Worm (Caenorhabditis elegans): ENCODE results near the gene sdz-6.
A peak's percentile ranks its signal among the peaks of the same experiment; 100 is the strongest.

Gene sdz-6

ce11 chrV:19329263-19329662 is 8.8 kb downstream of the sdz-6 start, which contains the start of gene fbxb-65:
TSS of gene fbxb-65 (plus strand) at chrV:19329563.
- TF ChIP-seq hlh-4 (tag; optimal IDR thresholded peaks at IDR 0.05) (peak; percentile 61), C34B4.2 (tag; optimal IDR thresholded peaks at IDR 0.05) (no peak)

- TF ChIP-seq sox-4 (tag; optimal IDR thresholded peaks at IDR 0.05) (no peak), nhr-90 (tag; optimal IDR thresholded peaks at IDR 0.05; ENCODE audit: poor library complexity) (no peak), elt-3 (tag; optimal IDR thresholded peaks at IDR 0.05) (no peak), efl-3 (GFP tag; optimal IDR thresholded peaks at IDR 0.05) (no peak), ztf-4 (tag; optimal IDR thresholded peaks at IDR 0.05) (no peak), C16A3.4 (tag; optimal IDR thresholded peaks at IDR 0.05) (no peak), xbp-1 (tag; optimal IDR thresholded peaks at IDR 0.05) (no peak), ama-1 (optimal IDR thresholded peaks at IDR 0.05) (no peak), fkh-4 (tag; optimal IDR thresholded peaks at IDR 0.05; ENCODE audit: borderline replicate concordance) (no peak)
These were observed 16.9 kb downstream of the sdz-6 start for ce11 chrV:19337333-19337732.

- TF ChIP-seq pag-3 (tag; optimal IDR thresholded peaks at IDR 0.05; ENCODE audit: borderline replicate concordance, insufficient read depth), result peak; percentile 61
- TF ChIP-seq mdl-1 (tag; optimal IDR thresholded peaks at IDR 0.05), result peak in 1 of 2 experiments; percentile 6
- peak; percentile 79 for TF ChIP-seq lin-14 (GFP tag; optimal IDR thresholded peaks at IDR 0.05)
- no peak for TF ChIP-seq lir-3 (tag; optimal IDR thresholded peaks at IDR 0.05; ENCODE audit: poor library complexity)
- no peak for TF ChIP-seq vab-15 (tag; optimal IDR thresholded peaks at IDR 0.05)
- TF ChIP-seq rnt-1 (tag; optimal IDR thresholded peaks at IDR 0.05), result peak; percentile 38
- TF ChIP-seq lin-39 (tag; optimal IDR thresholded peaks at IDR 0.05), result no peak
- TF ChIP-seq lin-35 (GFP tag; optimal IDR thresholded peaks at IDR 0.05), result no peak
- no peak for TF ChIP-seq hlh-17 (GFP tag; optimal IDR thresholded peaks at IDR 0.05; ENCODE audit: borderline replicate concordance)
- peak in 1 of 2 experiments; percentile 37 for TF ChIP-seq efl-1 (optimal IDR thresholded peaks at IDR 0.05)
- TF ChIP-seq efl-1 (GFP tag; optimal IDR thresholded peaks at IDR 0.05 in 1 of 2), result peak; percentile 48 to 93
- TF ChIP-seq unc-30 (tag; optimal IDR thresholded peaks at IDR 0.05), result no peak
- TF ChIP-seq dsc-1 (tag; optimal IDR thresholded peaks at IDR 0.05), result no peak
- TF ChIP-seq dpl-1 (GFP tag; optimal IDR thresholded peaks at IDR 0.05), result peak in 2 of 3 experiments; percentile 41 to 53
- peak; percentile 29 for TF ChIP-seq mep-1 (tag; optimal IDR thresholded peaks at IDR 0.05)
These were observed 31.5 kb downstream of the sdz-6 start for ce11 chrV:19351944-19352343.

- TF ChIP-seq lin-39 (tag; optimal IDR thresholded peaks at IDR 0.05), result no peak
- TF ChIP-seq nhr-77 (tag; optimal IDR thresholded peaks at IDR 0.05), result no peak
- TF ChIP-seq elt-3 (tag; optimal IDR thresholded peaks at IDR 0.05), result no peak
- TF ChIP-seq efl-1 (optimal IDR thresholded peaks at IDR 0.05), result no peak
- TF ChIP-seq efl-1 (GFP tag; optimal IDR thresholded peaks at IDR 0.05 in 1 of 2), result peak in 1 of 2 experiments; percentile 30
These were observed 34.1 kb downstream of the sdz-6 start for ce11 chrV:19354506-19354905.

- TF ChIP-seq efl-1 (optimal IDR thresholded peaks at IDR 0.05), result no peak
- peak in 1 of 2 experiments; percentile 84 for TF ChIP-seq efl-1 (GFP tag; optimal IDR thresholded peaks at IDR 0.05 in 1 of 2)
- TF ChIP-seq jun-1 (tag; optimal IDR thresholded peaks at IDR 0.05), result no peak
- TF ChIP-seq sptf-1 (tag; optimal IDR thresholded peaks at IDR 0.05), result no peak
- no peak for TF ChIP-seq nhr-77 (tag; optimal IDR thresholded peaks at IDR 0.05)
These were observed 34.8 kb downstream of the sdz-6 start for ce11 chrV:19355219-19355618.

ce11 chrV:19356717-19357116 is 36.3 kb downstream of the sdz-6 start:
- TF ChIP-seq lin-39 (tag; optimal IDR thresholded peaks at IDR 0.05) (no peak), Y116A8C.19 (tag; optimal IDR thresholded peaks at IDR 0.05; ENCODE audit: borderline replicate concordance) (no peak), ets-5 (GFP tag; IDR thresholded peaks at IDR 0.05) (no peak), hlh-17 (GFP tag; optimal IDR thresholded peaks at IDR 0.05; ENCODE audit: borderline replicate concordance) (no peak), nhr-71 (tag; optimal IDR thresholded peaks at IDR 0.05) (no peak), rnt-1 (tag; optimal IDR thresholded peaks at IDR 0.05) (no peak), isw-1 (GFP tag; IDR thresholded peaks at IDR 0.05) (no peak), lin-14 (GFP tag; optimal IDR thresholded peaks at IDR 0.05) (no peak), sox-4 (tag; optimal IDR thresholded peaks at IDR 0.05) (no peak), fkh-8 (tag; optimal IDR thresholded peaks at IDR 0.05) (no peak), C04F5.9 (tag; optimal IDR thresholded peaks at IDR 0.05) (no peak), blmp-1 (tag; optimal IDR thresholded peaks at IDR 0.05) (no peak), fos-1 (tag; optimal IDR thresholded peaks at IDR 0.05) (no peak), hpl-2 (GFP tag; optimal IDR thresholded peaks at IDR 0.05) (no peak), pqm-1 (tag; optimal IDR thresholded peaks at IDR 0.05) (no peak), fkh-4 (tag; optimal IDR thresholded peaks at IDR 0.05; ENCODE audit: borderline replicate concordance) (no peak), nhr-19 (GFP tag; conservative IDR thresholded peaks at IDR 0.05) (no peak), efl-1 (optimal IDR thresholded peaks at IDR 0.05) (no peak), efl-1 (GFP tag; optimal IDR thresholded peaks at IDR 0.05 in 1 of 2) (no peak), ama-1 (optimal IDR thresholded peaks at IDR 0.05) (no peak), unc-86 (tag; optimal IDR thresholded peaks at IDR 0.05) (no peak)
